Fruit fly (Drosophila melanogaster): ENCODE data around the gene CG6106.

DNA sequence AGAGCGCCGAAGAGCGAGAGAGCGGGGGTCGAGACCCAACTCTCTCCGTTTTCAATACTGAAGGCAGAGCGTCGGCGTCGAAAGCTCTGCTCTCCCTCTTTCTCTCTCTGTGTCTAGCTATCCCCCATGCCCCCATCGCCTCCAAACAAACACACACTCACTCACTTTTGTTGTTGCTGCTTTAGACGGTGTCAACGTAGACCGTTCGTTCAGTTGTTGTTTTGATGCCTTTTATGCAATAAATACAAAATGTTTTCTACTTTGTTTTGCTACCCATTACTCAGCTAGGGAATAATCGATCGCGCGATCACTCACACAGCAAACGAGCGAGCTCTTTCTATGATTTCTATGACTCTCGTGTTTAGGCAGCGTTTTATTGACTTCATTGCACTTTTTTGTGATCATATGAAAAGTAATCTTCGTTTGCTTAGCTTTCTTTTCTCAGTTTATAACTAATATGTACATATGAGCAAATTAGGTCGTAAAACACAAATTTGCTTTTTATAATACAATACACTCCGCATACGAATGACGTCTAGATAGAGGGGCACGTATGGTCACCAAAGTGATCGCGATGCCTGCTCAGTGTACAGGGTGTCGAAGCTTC lies 46.1 kb downstream of the CG6106 start:
- TF ChIP-seq CG8478 (optimal IDR thresholded peaks at IDR 0.05) (no peak), CTCF (optimal IDR thresholded peaks at IDR 0.05) (no peak)

Data from S2 (cell line).